Worm (Caenorhabditis elegans) whole organism, midembryonic: ENCODE results near the gene srsx-1.

Source experiments
- T22C8.4 ChIP-seq: fragments of 200-800 bp; sonication (Bioruptor generic); IDR thresholded peaks from 2 replicates; pipeline ENCODE4 v1.3.6; 2022; ENCODE audit warnings: missing genetic modification characterization, missing compliant biosample characterization
- cog-1 ChIP-seq: sonication (generic microtip); optimal IDR thresholded peaks from 2 replicates; lab custom pipeline; 2016; ENCODE audit warnings: missing genetic modification characterization, missing compliant biosample characterization
- flt-1 ChIP-seq: fragments of 200-800 bp; sonication (Bioruptor generic); IDR thresholded peaks from 2 replicates; pipeline ENCODE4 v1.3.6; 2022; ENCODE audit warnings: missing genetic modification characterization, missing compliant biosample characterization
- klf-2 ChIP-seq: fragments of 200-800 bp; sonication (Bioruptor generic); conservative IDR thresholded peaks from 2 replicates; pipeline ENCODE4 v1.3.6; 2022; ENCODE audit warnings: missing genetic modification reagents, missing genetic modification characterization, missing compliant biosample characterization
- med-1 ChIP-seq: sonication (generic microtip); optimal IDR thresholded peaks from 2 replicates; lab custom pipeline; 2017; ENCODE audit warnings: missing genetic modification characterization, mild to moderate bottlenecking, missing compliant biosample characterization, antibody characterized with exemption, missing genetic modification reagents; ENCODE audit not compliant: insufficient read depth
- ref-1 ChIP-seq: fragments of 200-800 bp; sonication (Bioruptor generic); conservative IDR thresholded peaks from 2 replicates; pipeline ENCODE4 v1.3.6; 2022; ENCODE audit warnings: missing genetic modification reagents, missing genetic modification characterization, missing compliant biosample characterization
- tab-1 ChIP-seq: fragments of 200-800 bp; sonication (Bioruptor generic); IDR thresholded peaks from 2 replicates; pipeline ENCODE4 v1.3.6; 2022; ENCODE audit warnings: missing genetic modification characterization, missing compliant biosample characterization
- ztf-23 ChIP-seq: fragments of 200-800 bp; sonication (Bioruptor generic); IDR thresholded peaks from 2 replicates; pipeline ENCODE4 v1.3.6; 2022; ENCODE audit warnings: missing genetic modification reagents, missing genetic modification characterization, missing compliant biosample characterization
- ztf-29 ChIP-seq: fragments of 200-800 bp; sonication (Bioruptor generic); IDR thresholded peaks from 2 replicates; pipeline ENCODE4 v1.3.6; 2022; ENCODE audit warnings: missing genetic modification reagents, missing genetic modification characterization, missing compliant biosample characterization

srsx-1 gene

DNA sequence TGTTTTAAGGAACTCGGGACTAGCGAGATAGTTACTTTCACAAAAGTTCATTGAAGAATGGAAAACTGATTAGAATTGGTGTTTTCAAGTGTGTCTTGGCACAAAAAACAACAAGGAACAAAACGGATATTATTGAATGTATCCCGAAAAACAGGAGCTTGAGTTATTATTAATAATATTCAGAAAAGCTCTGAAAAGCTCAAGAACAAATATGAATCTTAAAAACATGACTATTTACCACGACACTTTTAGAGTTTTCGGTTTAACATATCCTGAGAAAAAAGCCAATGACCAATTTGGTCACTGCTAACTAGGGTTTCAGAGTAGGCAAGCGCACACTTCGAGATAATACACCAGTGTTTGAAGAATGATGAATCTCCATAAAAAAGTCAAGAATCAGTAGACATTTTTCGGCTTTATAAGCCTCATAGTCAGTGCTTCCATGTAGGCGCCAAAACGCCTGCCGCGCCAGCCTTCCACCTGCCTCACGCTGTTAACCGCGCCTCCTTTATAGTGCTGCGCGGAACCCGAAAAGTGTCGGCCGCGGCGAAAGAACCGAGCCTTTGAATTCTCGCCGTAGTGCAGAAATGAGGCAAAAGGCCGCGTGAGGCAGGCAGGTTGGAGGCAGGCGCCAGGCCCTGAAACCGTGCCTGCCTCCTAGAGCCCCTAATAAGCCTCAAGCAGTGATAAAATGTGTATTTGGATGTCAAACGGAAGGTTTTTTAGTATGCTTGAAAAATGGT lies 34.3 kb upstream of the srsx-1 start, which contains the start of gene srh-236:
TSS of gene srh-236 (minus strand) at position 51 of the 743 bp plus-strand sequence.
- TF ChIP-seq med-1 (GFP tag; lab: Kevin White, UChicago) (no peak), klf-2 (GFP tag; lab: Robert Waterston, UW) (no peak), ztf-29 (no peak), cog-1 (tag; lab: Kevin White, UChicago) (no peak), tab-1 (GFP tag; lab: Robert Waterston, UW) (no peak), ztf-23 (no peak), flt-1 (GFP tag; lab: Robert Waterston, UW) (no peak), T22C8.4 (no peak), ref-1 (no peak)

DNA sequence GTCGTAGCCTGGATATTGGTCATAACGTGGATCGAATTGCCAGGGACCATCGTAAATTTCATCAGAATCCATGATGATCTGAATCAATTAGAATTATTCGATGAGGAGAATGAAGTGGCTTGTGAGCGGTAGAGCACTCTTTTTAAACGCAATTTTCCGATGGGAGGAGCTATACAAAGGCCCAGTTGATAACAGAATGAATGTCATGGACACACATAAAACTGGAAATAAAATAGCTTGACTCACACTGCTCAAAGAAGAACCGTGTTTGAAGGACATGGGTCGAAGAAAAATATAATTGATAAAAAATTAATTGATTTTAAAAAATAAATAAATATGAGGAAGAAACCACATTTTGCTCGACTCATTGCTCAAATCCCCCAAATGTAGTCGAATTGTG lies 30.2 kb upstream of the srsx-1 start, which contains the start of gene Y68A4A.13:
TSS of gene Y68A4A.13 (minus strand) at position 101 of the 400 bp plus-strand sequence.
- TF ChIP-seq med-1 (GFP tag; lab: Kevin White, UChicago) = no peak
- no peak for TF ChIP-seq ztf-29
- no peak for TF ChIP-seq flt-1 (GFP tag; lab: Robert Waterston, UW)
- no peak for TF ChIP-seq ref-1
- no peak for TF ChIP-seq ztf-23
- no peak for TF ChIP-seq T22C8.4

DNA sequence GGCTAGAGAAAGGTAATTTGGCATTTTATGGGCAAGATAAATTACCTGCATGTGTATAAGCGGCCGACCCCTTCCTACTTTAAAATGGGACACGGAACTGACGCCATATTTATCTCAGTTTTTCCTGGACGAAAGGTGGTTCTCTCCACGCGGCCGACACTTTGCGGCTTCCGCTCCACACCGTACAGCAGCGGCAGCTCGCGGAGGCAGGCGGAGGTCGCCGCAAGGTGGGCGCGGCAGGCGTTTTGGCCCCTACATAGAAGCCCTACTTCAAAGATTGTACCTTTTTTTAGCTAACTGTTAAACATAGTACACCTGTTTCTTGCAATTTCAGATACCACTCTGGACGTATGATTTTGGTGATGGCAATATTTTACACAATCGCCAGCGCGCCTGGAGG lies 28.6 kb upstream of the srsx-1 start:
- TF ChIP-seq T22C8.4 (no peak), med-1 (GFP tag; lab: Kevin White, UChicago) (no peak), ref-1 (no peak), ztf-29 (no peak), ztf-23 (no peak), tab-1 (GFP tag; lab: Robert Waterston, UW) (no peak), cog-1 (tag; lab: Kevin White, UChicago) (no peak)

DNA sequence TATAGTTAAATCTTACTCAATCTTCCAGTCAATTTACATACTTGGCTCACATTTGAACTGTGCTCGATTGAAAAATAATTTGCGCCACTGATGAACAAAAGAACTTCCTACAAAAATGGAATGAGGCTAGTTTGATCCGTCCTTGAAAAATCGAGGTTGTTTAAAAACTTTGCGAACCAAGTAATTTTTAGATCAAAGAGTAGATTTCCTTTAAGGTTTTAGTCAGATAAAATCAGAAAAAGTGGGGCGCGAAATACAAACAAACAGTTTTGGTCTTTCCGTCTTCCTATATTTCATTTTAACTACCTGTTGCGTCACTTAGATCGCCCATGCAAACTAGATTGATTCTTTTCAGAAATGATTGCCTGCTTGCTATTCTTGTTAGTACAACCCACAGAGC lies 24.0 kb upstream of the srsx-1 start, which contains the start of gene Y68A4A.10:
TSS of gene Y68A4A.10 (plus strand) at position 301 of the 400 bp plus-strand sequence.
- no peak for TF ChIP-seq flt-1 (GFP tag; lab: Robert Waterston, UW)
- no peak for TF ChIP-seq ztf-29
- no peak for TF ChIP-seq cog-1 (tag; lab: Kevin White, UChicago)
- no peak for TF ChIP-seq ref-1
- TF ChIP-seq T22C8.4 = no peak
- TF ChIP-seq tab-1 (GFP tag; lab: Robert Waterston, UW) = no peak
- no peak for TF ChIP-seq klf-2 (GFP tag; lab: Robert Waterston, UW)
- TF ChIP-seq ztf-23 = no peak
- no peak for TF ChIP-seq med-1 (GFP tag; lab: Kevin White, UChicago)

DNA sequence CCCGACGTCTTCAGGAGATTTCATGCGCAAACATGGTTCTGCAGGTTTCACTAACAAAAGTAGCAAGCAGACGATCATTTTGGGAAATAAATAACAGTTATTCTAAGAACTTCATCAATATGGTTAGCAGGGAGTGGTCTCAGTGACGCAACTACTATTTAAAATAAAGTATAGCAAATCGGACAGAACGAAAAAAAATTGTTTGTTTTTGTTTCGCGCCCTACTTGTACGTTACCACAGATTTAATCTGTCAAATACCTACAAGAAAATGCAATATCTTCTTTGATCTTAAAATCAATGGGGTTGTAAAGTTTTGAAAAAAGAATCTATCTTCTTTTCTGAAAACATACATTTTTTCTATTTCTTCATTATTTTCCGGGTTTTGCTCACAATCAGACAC lies 21.1 kb upstream of the srsx-1 start, which contains the start of gene srz-96:
TSS of gene srz-96 (plus strand) at position 301 of the 400 bp plus-strand sequence.
- TF ChIP-seq tab-1 (GFP tag; lab: Robert Waterston, UW) (no peak), med-1 (GFP tag; lab: Kevin White, UChicago) (no peak), ref-1 (no peak), ztf-23 (no peak), T22C8.4 (no peak), klf-2 (GFP tag; lab: Robert Waterston, UW) (no peak), cog-1 (tag; lab: Kevin White, UChicago) (no peak), ztf-29 (no peak), flt-1 (GFP tag; lab: Robert Waterston, UW) (no peak)

DNA sequence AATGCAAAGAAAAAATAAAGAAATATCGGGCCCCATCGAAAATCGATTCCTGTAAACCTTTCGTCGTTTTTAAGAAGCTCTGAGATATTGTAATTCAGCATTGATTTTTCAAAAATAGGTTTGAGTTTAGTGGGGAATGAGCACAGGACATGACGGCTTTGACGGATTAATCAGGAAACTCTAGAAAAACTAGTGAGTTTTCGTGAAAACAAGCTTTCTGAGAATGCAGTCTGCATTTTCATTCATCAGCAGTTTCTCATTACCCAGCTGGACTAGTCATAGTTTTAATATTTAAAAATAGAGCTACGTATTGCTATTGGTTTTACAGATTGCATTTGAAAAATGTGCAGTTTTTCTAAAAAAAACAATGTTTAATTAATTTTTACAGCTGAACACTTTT lies 14.4 kb upstream of the srsx-1 start, which contains the start of gene srz-47:
TSS of gene srz-47 (minus strand) at position 101 of the 400 bp plus-strand sequence.
- TF ChIP-seq ztf-29 (no peak), med-1 (GFP tag; lab: Kevin White, UChicago) (no peak), ref-1 (no peak), ztf-23 (no peak), flt-1 (GFP tag; lab: Robert Waterston, UW) (no peak), tab-1 (GFP tag; lab: Robert Waterston, UW) (no peak), klf-2 (GFP tag; lab: Robert Waterston, UW) (no peak), cog-1 (tag; lab: Kevin White, UChicago) (no peak), T22C8.4 (no peak)

DNA sequence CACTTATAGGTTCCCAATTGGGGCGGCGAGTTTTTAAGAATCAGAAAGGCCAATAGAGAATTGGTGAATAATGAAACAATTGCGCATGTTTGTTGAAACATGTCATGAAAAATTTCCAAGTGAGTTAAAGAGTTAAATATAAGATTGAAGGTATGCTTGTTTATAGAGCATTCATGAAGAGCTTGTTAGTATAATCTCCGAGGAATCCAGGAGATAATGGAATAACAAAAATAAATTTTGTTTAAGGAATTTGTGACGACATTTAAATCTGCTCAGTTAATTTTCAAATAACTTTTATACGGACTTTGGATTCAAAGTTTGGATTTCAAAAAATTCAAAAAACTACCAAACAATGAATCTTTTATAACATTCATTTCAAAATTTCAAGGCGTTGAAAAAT lies 12.5 kb upstream of the srsx-1 start, which contains the start of gene str-199:
TSS of gene str-199 (minus strand) at position 101 of the 400 bp plus-strand sequence.
- TF ChIP-seq ref-1 (no peak), tab-1 (GFP tag; lab: Robert Waterston, UW) (no peak), med-1 (GFP tag; lab: Kevin White, UChicago) (no peak), ztf-29 (no peak), klf-2 (GFP tag; lab: Robert Waterston, UW) (no peak)

DNA sequence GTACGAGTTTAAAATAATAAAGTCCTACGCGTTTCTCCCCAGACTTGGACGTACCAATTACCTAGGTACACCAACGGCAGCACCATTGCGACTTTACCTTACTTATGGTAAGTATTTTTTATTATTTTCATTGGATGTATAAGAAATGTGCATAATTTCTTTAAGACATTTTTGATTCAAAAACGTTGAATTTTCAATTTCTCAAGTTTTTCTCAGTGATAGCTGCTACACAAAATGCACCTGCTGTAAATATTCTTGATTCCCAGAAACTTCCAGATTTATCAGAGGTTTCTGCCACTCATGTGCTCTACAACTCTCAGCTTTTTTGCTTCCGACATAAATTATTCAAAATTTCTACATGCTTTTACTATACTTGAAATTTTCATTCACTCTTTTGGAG lies 4.2 kb upstream of the srsx-1 start, which contains the start of gene srh-159:
TSS of gene srh-159 (plus strand) at position 301 of the 400 bp plus-strand sequence.
- TF ChIP-seq klf-2 (GFP tag; lab: Robert Waterston, UW) (no peak), flt-1 (GFP tag; lab: Robert Waterston, UW) (no peak), T22C8.4 (no peak), ref-1 (no peak), tab-1 (GFP tag; lab: Robert Waterston, UW) (no peak), ztf-23 (no peak), cog-1 (tag; lab: Kevin White, UChicago) (no peak), ztf-29 (no peak), med-1 (GFP tag; lab: Kevin White, UChicago) (no peak)

DNA sequence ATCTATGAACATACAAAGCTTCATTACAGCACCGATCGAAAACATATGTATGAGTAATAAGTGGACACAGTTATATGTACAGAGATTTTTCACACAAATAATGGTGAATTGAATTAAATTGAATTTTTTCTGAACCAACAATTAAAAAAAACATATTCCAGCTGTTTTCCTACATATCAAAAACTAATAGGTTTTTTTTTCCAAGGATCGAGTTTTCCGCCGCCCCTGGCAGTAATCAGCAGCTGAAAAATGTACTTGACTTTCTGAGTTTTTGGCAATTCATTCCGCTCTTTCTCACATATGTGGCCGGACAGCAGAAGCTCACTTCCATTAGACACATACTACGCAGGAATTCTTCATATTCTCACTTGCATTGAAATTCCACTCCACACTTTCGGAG lies 590 bp upstream of the srsx-1 start, which contains the start of gene srh-174:
TSS of gene srh-174 (plus strand) at position 301 of the 400 bp plus-strand sequence.
- TF ChIP-seq flt-1 (GFP tag; lab: Robert Waterston, UW) = no peak
- TF ChIP-seq ztf-23 = no peak
- TF ChIP-seq ztf-29 = no peak
- no peak for TF ChIP-seq tab-1 (GFP tag; lab: Robert Waterston, UW)
- TF ChIP-seq T22C8.4 = no peak
- no peak for TF ChIP-seq med-1 (GFP tag; lab: Kevin White, UChicago)
- TF ChIP-seq klf-2 (GFP tag; lab: Robert Waterston, UW) = no peak
- no peak for TF ChIP-seq cog-1 (tag; lab: Kevin White, UChicago)
- no peak for TF ChIP-seq ref-1
